Worm (Caenorhabditis elegans): ENCODE measurements around the gene chtb-1.

Gene chtb-1

ce11 chrIII:9346722-9347121 lies 8.5 kb downstream of the chtb-1 start:
- peak; percentile 35 for TF ChIP-seq hlh-11 (tag; optimal IDR thresholded peaks at IDR 0.05)
- peak; percentile 53 for TF ChIP-seq aha-1 (tag)
- peak; percentile 17 for TF ChIP-seq mes-2 (tag; optimal IDR thresholded peaks at IDR 0.05; ENCODE audit: poor library complexity, severe bottlenecking)
- TF ChIP-seq set-16 (GFP tag; IDR thresholded peaks at IDR 0.05) = peak; percentile 34; the same call in 1 of the 2 replicates
- no peak for TF ChIP-seq dmd-6 (GFP tag; IDR thresholded peaks at IDR 0.05)

ce11 chrIII:9346114-9346513 lies 9.1 kb downstream of the chtb-1 start:
- TF ChIP-seq unc-62 (GFP tag; optimal IDR thresholded peaks at IDR 0.05 in 1 of 2) (peak in 1 of 2 experiments; percentile 83), unc-62 (tag; optimal IDR thresholded peaks at IDR 0.05) (no peak), unc-39 (tag; optimal IDR thresholded peaks at IDR 0.05) (no peak), hlh-11 (tag; optimal IDR thresholded peaks at IDR 0.05) (peak; percentile 16)

DNA sequence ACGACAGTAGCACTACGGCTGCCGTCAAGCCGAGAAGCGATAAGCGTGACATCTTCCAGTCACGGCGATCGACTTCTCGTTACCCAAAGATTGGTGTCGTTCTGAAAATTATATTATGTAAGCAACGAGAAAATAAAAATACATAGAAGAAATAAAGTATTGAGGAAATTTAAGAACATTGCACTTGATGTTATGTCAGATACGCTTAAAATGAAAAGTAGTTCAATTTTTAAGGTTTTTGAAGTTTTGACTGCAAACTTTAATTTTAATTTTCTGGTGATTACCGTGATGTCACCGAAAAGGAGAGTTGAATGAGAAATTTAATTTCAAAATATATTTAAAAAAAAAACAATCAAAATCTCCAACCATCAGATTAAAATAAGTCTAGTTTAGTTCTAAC lies 10.9 kb downstream of the chtb-1 start, which contains the start of gene emb-9:
Gene emb-9, minus strand, starts transcription at position 101 of the 400 bp plus-strand sequence.
- TF ChIP-seq unc-39 (tag; optimal IDR thresholded peaks at IDR 0.05) (no peak), lin-29 (GFP tag; IDR thresholded peaks at IDR 0.05) (no peak), nhr-48 (tag; optimal IDR thresholded peaks at IDR 0.05) (no peak)

- TF ChIP-seq lsy-2 (tag; optimal IDR thresholded peaks at IDR 0.05) (no peak), unc-62 (GFP tag; optimal IDR thresholded peaks at IDR 0.05 in 1 of 2) (peak in 1 of 2 experiments; percentile 93), unc-62 (tag; optimal IDR thresholded peaks at IDR 0.05) (no peak)
These were observed 15.2 kb downstream of the chtb-1 start for ce11 chrIII:9340025-9340424.

DNA sequence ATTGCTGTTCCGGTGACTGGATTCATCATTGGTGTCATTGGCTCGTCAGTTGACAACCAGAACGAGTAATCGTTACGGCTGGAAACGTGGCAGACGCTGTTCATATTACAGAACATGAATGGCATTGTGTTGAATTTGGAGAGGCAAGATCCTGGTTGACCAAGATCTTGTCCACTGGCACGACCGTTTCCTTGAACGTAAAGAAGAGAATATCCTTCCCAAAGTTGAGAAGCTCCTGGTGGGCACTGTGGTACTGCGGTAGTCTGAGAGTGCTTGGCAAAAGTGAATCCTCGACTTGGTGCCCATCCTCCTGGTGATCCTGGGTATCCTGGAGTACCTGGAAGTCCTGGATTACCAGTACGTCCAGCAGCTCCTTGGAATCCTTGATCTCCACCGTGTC lies 17.3 kb downstream of the chtb-1 start:
- TF ChIP-seq Y5F2A.4 (GFP tag; optimal IDR thresholded peaks at IDR 0.05) = no peak
- peak in 1 of 2 experiments; percentile 92 for TF ChIP-seq unc-62 (GFP tag; optimal IDR thresholded peaks at IDR 0.05 in 1 of 2)
- no peak for TF ChIP-seq unc-62 (tag; optimal IDR thresholded peaks at IDR 0.05)

DNA sequence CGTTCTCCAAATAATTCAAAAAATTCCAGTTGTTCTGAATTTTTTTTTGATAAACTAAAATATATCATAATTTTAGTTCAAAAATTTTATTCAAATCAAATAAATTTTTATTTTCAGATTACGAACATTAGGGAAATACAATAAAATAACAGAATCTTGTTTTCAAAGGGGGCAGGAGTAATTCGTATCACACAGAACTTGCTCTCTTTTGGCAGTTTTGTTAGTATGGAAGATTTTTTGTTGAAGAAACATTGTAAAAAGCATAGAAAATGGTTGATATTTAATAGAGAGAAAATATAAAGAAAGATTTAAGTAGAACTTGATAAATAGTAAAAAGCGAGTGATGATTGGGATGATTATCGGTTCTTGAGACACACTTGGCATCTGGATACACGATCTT lies 18.5 kb downstream of the chtb-1 start:
- TF ChIP-seq daf-19 (GFP tag; conservative IDR thresholded peaks at IDR 0.05) (no peak), unc-62 (GFP tag; optimal IDR thresholded peaks at IDR 0.05 in 1 of 2) (peak in 1 of 2 experiments; percentile 95), unc-62 (tag; optimal IDR thresholded peaks at IDR 0.05) (no peak)

- no peak for TF ChIP-seq egl-43 (GFP tag; IDR thresholded peaks at IDR 0.05)
- no peak for TF ChIP-seq pqm-1 (tag; optimal IDR thresholded peaks at IDR 0.05)
- TF ChIP-seq dmd-8 (GFP tag; IDR thresholded peaks at IDR 0.05) = no peak
- TF ChIP-seq nhr-6 (tag; optimal IDR thresholded peaks at IDR 0.05) = no peak
- no peak for TF ChIP-seq daf-16 (GFP tag; optimal IDR thresholded peaks at IDR 0.05)
- TF ChIP-seq daf-16 (tag; optimal IDR thresholded peaks at IDR 0.05) = no peak
- no peak for TF ChIP-seq Y5F2A.4 (GFP tag; optimal IDR thresholded peaks at IDR 0.05)
- TF ChIP-seq nhr-11 (tag; optimal IDR thresholded peaks at IDR 0.05) = no peak
These were observed 20.2 kb downstream of the chtb-1 start for ce11 chrIII:9335076-9335475.

DNA sequence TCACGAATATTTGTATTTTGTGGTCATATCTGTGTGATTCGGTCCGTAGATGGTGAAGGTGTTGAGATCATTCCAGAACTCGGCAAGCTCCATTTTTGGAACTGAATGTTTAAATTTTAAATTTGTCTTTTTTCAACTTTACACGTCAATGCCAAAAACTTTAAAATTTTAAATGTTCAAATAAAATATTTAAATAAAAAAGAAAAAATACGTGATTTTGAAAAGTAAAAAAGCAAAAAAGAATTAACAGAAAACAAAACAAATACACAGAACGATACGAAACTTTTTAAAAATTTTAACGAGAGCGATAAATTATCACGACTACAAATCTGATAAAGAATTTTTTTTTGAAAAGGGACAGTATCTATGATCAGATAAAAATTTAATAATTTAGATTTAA lies 21.1 kb downstream of the chtb-1 start, which contains the start of gene elo-4:
Gene elo-4, minus strand, starts transcription at position 101 of the 400 bp plus-strand sequence.
- TF ChIP-seq F37D6.2 (tag; optimal IDR thresholded peaks at IDR 0.05) = no peak
- no peak for TF ChIP-seq F44E2.7 (GFP tag; IDR thresholded peaks at IDR 0.05)
- TF ChIP-seq madf-5 (GFP tag; IDR thresholded peaks at IDR 0.05) = no peak
- TF ChIP-seq hif-1 (tag; optimal IDR thresholded peaks at IDR 0.05) = no peak

DNA sequence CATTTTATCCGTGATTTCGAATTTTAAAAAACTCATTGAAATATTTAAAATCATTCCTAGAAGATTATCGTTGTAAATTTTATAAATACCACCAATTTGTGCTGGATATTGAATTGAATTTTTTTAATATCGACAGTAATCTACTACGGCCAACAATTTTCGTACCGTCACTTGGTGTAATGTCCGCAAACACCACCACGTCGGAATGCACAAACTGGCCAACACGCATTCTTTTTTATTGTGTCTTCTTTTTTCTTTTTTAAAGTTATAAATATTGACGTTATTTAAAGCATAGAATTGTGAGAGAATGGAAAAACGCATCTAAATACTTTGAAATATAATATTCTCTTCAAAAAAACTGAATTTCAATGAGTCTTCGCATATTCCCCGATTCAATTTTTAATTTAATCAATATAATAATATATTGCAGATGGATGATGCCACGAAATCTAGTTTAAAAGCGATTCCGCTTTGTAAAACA lies 24.1 kb downstream of the chtb-1 start, which contains the start of gene ufc-1:
Gene ufc-1, plus strand, starts transcription at position 431 of the 481 bp plus-strand sequence.
- TF ChIP-seq set-16 (GFP tag; IDR thresholded peaks at IDR 0.05) (no peak), dpl-1 (GFP tag; optimal IDR thresholded peaks at IDR 0.05) (peak; percentile 4), ceh-62 (tag; optimal IDR thresholded peaks at IDR 0.05) (no peak), mes-2 (tag; optimal IDR thresholded peaks at IDR 0.05; ENCODE audit: poor library complexity, severe bottlenecking) (peak; percentile 61), madf-9 (GFP tag; conservative IDR thresholded peaks at IDR 0.05) (no peak), lsy-2 (tag; optimal IDR thresholded peaks at IDR 0.05) (peak in 1 of 2 experiments; percentile 68), aha-1 (tag) (peak; percentile 43), lin-15B (tag; optimal IDR thresholded peaks at IDR 0.05) (no peak), ceh-28 (tag; optimal IDR thresholded peaks at IDR 0.05) (no peak), dve-1 (tag; optimal IDR thresholded peaks at IDR 0.05; ENCODE audit: insufficient read depth) (peak; percentile 14)

Measured in whole organism, L4 larva.